Worm (Caenorhabditis elegans): ENCODE data around the gene F10B5.3.

The F10B5.3 gene

DNA sequence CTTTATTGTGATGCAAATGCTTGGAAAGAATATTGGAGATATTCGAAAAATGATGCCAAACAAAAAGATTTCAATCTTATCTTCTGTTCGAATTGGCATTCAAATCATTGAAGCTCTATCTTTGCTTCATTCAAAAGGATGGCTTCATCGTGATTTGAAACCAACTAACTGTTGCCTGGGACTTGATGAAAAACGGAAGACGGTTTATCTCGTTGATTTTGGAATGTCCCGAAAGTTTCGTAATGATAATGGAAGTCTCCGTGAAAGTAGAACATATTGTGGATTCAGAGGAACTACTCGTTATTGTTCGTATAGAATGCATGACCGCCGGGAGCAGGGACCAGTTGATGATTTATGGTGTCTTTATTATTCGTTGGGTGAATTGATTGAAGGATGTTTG, 24.3 kb upstream of the F10B5.3 start:
- TF ChIP-seq ceh-30 (tag; optimal IDR thresholded peaks at IDR 0.05) (no peak), ceh-18 (tag; optimal IDR thresholded peaks at IDR 0.05) (no peak)

DNA sequence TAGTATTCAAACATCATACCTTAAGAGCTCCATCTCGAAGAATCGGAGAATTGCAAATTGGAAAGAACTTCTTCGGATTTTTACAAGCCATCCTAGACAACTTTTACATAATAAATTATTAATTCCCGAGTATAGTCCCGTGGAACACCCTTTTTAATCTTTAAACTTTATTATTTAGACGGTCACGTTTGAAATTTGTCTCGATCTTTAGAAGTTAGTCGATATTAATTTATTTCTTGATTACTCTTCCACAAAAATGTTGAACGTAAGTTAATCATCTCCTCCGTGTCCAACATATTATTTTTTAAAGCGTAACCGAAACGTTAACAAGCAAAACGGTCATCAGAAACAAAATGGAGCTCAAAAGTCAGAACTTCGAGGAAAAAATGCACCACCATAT, 23.6 kb upstream of the F10B5.3 start, which contains the start of the genes decr-1.3 and T05C12.1:
Gene decr-1.3 (minus strand): TSS at position 101 of the 400 bp plus-strand sequence.
Gene T05C12.1 (plus strand): TSS at position 232 of the 400 bp plus-strand sequence.
- no peak for TF ChIP-seq pqm-1 (tag; optimal IDR thresholded peaks at IDR 0.05)
- no peak for TF ChIP-seq unc-55 (GFP tag; optimal IDR thresholded peaks at IDR 0.05)
- TF ChIP-seq ceh-31 (tag; optimal IDR thresholded peaks at IDR 0.05): no peak
- TF ChIP-seq rnt-1 (tag; optimal IDR thresholded peaks at IDR 0.05): no peak
- TF ChIP-seq fkh-6 (tag; optimal IDR thresholded peaks at IDR 0.05): no peak
- TF ChIP-seq ets-4 (tag; optimal IDR thresholded peaks at IDR 0.05): no peak
- TF ChIP-seq hlh-15 (tag; optimal IDR thresholded peaks at IDR 0.05): no peak
- no peak for TF ChIP-seq dve-1 (tag; optimal IDR thresholded peaks at IDR 0.05)
- no peak for TF ChIP-seq ceh-18 (tag; optimal IDR thresholded peaks at IDR 0.05)
- TF ChIP-seq unc-86 (tag; optimal IDR thresholded peaks at IDR 0.05): no peak
- TF ChIP-seq sox-2 (GFP tag; IDR thresholded peaks at IDR 0.05): no peak
- TF ChIP-seq K02D7.2 (tag; optimal IDR thresholded peaks at IDR 0.05): no peak
- TF ChIP-seq fkh-10 (GFP tag; optimal IDR thresholded peaks at IDR 0.05): no peak
- no peak for TF ChIP-seq ceh-24 (tag; optimal IDR thresholded peaks at IDR 0.05)
- no peak for TF ChIP-seq sox-4 (tag; optimal IDR thresholded peaks at IDR 0.05)

DNA sequence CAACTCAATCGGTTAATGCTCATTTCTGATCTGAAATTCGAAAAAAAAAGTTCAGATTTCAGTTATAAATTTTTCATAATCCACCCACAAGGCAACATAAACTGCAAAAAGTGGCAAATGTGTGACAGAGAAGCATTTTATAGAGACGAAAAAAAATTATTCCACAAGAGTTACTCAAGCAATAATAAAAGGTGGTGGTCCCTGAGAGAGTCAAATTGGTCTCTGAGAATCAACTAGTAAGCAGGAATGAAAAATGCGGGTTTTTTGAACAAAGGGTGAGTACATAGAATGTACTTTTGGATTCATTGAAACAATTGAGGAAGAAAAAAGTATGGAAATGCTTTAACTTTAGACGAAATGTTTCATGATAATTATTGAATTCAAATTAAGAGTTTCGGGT, 20.5 kb upstream of the F10B5.3 start, which contains the start of gene T05C12.11:
Gene T05C12.11 (minus strand): TSS at position 101 of the 400 bp plus-strand sequence.
- no peak for TF ChIP-seq tbx-7 (tag; optimal IDR thresholded peaks at IDR 0.05)
- TF ChIP-seq ceh-6 (GFP tag; optimal IDR thresholded peaks at IDR 0.05): no peak
- no peak for TF ChIP-seq ceh-24 (tag; optimal IDR thresholded peaks at IDR 0.05)
- TF ChIP-seq C08G9.2 (tag; optimal IDR thresholded peaks at IDR 0.05): no peak
- TF ChIP-seq sox-4 (tag; optimal IDR thresholded peaks at IDR 0.05): no peak
- no peak for TF ChIP-seq ceh-45 (GFP tag; IDR thresholded peaks at IDR 0.05)
- no peak for TF ChIP-seq fkh-10 (GFP tag; optimal IDR thresholded peaks at IDR 0.05)

DNA sequence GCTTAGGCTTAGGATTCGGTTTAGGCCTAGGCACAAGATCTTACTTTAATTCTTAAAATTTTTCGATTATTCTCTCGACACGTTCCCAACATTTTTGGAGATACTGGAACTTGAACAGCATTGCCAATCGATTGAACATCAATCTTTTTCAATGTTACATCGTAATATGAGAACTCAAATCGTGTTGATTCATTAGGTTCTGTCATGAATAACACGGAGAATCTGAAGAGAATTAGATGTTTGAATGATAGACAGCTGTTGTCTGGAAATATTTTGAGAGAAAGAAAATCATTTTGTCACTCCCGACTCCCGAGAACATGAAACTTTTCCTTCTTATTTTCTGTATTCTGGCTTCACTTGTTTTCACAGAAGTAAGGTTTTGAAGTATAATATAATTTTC, 19.5 kb upstream of the F10B5.3 start, which contains the start of gene T05C12.15:
Gene T05C12.15 (plus strand): TSS at position 301 of the 400 bp plus-strand sequence.
- TF ChIP-seq unc-55 (GFP tag; optimal IDR thresholded peaks at IDR 0.05) (peak; percentile 20), elt-2 (tag; optimal IDR thresholded peaks at IDR 0.05) (no peak)

DNA sequence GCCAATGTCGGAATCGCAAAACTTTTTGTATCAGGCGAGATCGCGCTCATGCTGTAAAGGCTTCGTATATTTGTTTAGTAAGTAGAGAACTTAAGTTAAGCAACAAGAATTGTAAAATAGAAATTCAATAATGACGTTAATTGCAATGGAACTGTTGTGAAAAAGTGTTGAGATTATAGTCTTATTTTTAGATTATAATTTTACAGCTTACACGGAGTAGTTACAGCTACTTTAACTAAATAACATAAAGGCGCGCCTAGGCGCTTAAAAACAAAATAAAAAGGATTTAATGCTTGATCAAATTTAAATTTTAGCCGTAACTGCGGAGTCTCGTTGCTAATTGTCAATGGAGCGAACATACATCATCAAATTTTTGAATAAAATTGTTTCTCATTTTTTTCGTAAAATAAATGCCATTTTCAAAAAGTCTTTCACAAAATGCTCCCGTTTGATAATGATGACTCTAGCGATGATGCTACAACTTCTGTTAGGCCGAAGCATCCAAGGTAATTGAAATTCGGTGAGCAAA, 12.4 kb upstream of the F10B5.3 start, which contains the start of the genes emb-27 and rrf-3:
Gene emb-27 (minus strand): TSS at position 51 of the 529 bp plus-strand sequence.
Gene rrf-3 (plus strand): TSS at position 346 of the 529 bp plus-strand sequence.
- no peak for TF ChIP-seq pha-4 (tag; optimal IDR thresholded peaks at IDR 0.05)
- peak; percentile 3 for TF ChIP-seq pax-1 (tag; optimal IDR thresholded peaks at IDR 0.05)
- no peak for TF ChIP-seq elt-2 (tag; optimal IDR thresholded peaks at IDR 0.05)
- no peak for TF ChIP-seq sox-2 (GFP tag; IDR thresholded peaks at IDR 0.05)
- peak; percentile 98 for TF ChIP-seq unc-42 (tag; optimal IDR thresholded peaks at IDR 0.05)
- TF ChIP-seq madf-2 (tag; optimal IDR thresholded peaks at IDR 0.05): no peak
- no peak for TF ChIP-seq ceh-6 (GFP tag; optimal IDR thresholded peaks at IDR 0.05)
- no peak for TF ChIP-seq unc-3 (GFP tag; conservative IDR thresholded peaks at IDR 0.05)
- no peak for TF ChIP-seq unc-3 (tag; optimal IDR thresholded peaks at IDR 0.05)
- peak; percentile 15 for TF ChIP-seq rnt-1 (tag; optimal IDR thresholded peaks at IDR 0.05)
- TF ChIP-seq ceh-24 (tag; optimal IDR thresholded peaks at IDR 0.05): no peak
- TF ChIP-seq hlh-6 (tag; optimal IDR thresholded peaks at IDR 0.05): no peak
- peak; percentile 11 for TF ChIP-seq unc-55 (GFP tag; optimal IDR thresholded peaks at IDR 0.05)
- no peak for TF ChIP-seq ceh-18 (tag; optimal IDR thresholded peaks at IDR 0.05)
- no peak for TF ChIP-seq tbx-2 (tag; optimal IDR thresholded peaks at IDR 0.05)
- TF ChIP-seq hlh-30 (tag; optimal IDR thresholded peaks at IDR 0.05; ENCODE audit: insufficient read depth): no peak
- TF ChIP-seq pqm-1 (tag; optimal IDR thresholded peaks at IDR 0.05): no peak
- no peak for TF ChIP-seq odd-2 (tag; optimal IDR thresholded peaks at IDR 0.05)

DNA sequence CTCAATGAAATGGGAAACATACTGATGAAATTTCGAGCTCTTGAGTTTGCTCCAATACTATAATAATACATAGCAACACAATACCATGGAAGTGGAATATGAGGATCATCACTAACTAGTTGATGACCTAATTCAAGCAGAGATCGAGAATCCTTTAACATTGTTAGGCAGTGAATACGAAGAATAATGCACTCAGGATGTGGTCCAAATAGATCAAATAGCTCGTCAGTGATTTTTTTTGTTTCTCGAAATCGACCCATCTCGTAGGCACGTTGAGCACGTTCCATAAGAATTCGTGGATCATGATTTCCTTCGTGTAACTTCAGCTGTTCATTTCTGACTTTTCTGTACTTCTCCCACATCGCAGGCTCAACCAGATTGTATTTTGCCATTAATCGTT, 11.1 kb upstream of the F10B5.3 start:
- TF ChIP-seq zip-5 (tag; optimal IDR thresholded peaks at IDR 0.05) (no peak), pat-9 (tag; optimal IDR thresholded peaks at IDR 0.05) (no peak), C38D4.7 (GFP tag; optimal IDR thresholded peaks at IDR 0.05) (no peak), unc-42 (tag; optimal IDR thresholded peaks at IDR 0.05) (no peak), pqm-1 (tag; optimal IDR thresholded peaks at IDR 0.05) (no peak), ttx-3 (tag; optimal IDR thresholded peaks at IDR 0.05) (no peak), pha-2 (tag; optimal IDR thresholded peaks at IDR 0.05) (no peak), ceh-48 (tag; optimal IDR thresholded peaks at IDR 0.05) (no peak), pros-1 (tag; optimal IDR thresholded peaks at IDR 0.05) (no peak), ama-1 (optimal IDR thresholded peaks at IDR 0.05) (no peak), sdc-2 (tag; optimal IDR thresholded peaks at IDR 0.05) (no peak)

All from whole organism, late embryonic.